Fruit fly (Drosophila melanogaster): ENCODE measurements around the gene CG6048.

Gene CG6048

DNA sequence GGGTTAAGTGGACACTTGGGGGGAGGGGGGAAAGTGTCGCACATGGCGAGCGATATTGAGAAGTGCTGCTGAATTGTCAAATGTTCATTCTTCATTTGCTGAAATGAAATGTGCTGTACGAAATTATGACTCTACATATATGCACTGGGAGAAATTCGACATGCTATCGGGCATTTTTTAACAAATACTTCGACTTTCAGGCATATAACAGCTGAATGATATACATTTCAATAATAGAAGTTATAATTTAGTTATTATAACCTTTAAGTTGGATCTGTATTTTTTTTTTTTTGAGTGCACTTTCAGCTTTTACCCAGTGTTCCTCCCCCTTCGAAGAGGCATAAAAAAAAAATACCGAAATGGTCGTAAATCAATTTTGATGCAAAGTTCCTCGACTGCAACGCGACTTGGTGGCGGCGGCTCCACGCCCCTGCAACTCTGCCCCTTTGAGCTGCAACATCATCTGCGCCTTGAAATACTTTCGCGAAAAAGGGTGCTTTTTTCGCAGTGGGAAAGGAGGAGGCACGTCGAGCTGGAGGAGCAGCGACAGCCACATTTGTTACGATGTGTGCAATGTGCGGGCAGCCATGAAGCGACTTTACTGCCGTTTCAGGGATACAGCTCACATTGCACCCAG, 21.1 kb downstream of the CG6048 start:
- TF ChIP-seq usp (GFP tag; optimal IDR thresholded peaks at IDR 0.05) (no peak), rgr (GFP tag; optimal IDR thresholded peaks at IDR 0.05) (peak; percentile 59), fru (GFP tag; optimal IDR thresholded peaks at IDR 0.05) (peak; percentile 26), Vsx2 (GFP tag; optimal IDR thresholded peaks at IDR 0.05; ENCODE audit: partially characterized antibody) (no peak), HLH106 (tag; optimal IDR thresholded peaks at IDR 0.05) (peak; percentile 66), CG32264 (GFP tag; optimal IDR thresholded peaks at IDR 0.05) (no peak), psq (GFP tag; optimal IDR thresholded peaks at IDR 0.05) (peak; percentile 40), CG9705 (GFP tag; optimal IDR thresholded peaks at IDR 0.05) (peak; percentile 47), CrebA (GFP tag; optimal IDR thresholded peaks at IDR 0.05; ENCODE audit: borderline replicate concordance) (no peak), Dif (GFP tag; optimal IDR thresholded peaks at IDR 0.05; ENCODE audit: partially characterized antibody) (no peak), OdsH (GFP tag; optimal IDR thresholded peaks at IDR 0.05) (peak; percentile 48), Rel (GFP tag; optimal IDR thresholded peaks at IDR 0.05) (no peak), Rel (tag; optimal IDR thresholded peaks at IDR 0.05) (peak; percentile 7), h (GFP tag; optimal IDR thresholded peaks at IDR 0.05) (peak; percentile 72), dmrt93B (GFP tag; optimal IDR thresholded peaks at IDR 0.05) (peak; percentile 48), br (GFP tag; optimal IDR thresholded peaks at IDR 0.05) (peak; percentile 49), sage (GFP tag; optimal IDR thresholded peaks at IDR 0.05) (peak; percentile 62), ey (GFP tag; optimal IDR thresholded peaks at IDR 0.05) (no peak), Hnf4 (GFP tag; optimal IDR thresholded peaks at IDR 0.05) (peak; percentile 50), foxo (GFP tag; optimal IDR thresholded peaks at IDR 0.05) (peak in 1 of 2 experiments; percentile 45), Sp1 (GFP tag; optimal IDR thresholded peaks at IDR 0.05) (peak; percentile 64)

DNA sequence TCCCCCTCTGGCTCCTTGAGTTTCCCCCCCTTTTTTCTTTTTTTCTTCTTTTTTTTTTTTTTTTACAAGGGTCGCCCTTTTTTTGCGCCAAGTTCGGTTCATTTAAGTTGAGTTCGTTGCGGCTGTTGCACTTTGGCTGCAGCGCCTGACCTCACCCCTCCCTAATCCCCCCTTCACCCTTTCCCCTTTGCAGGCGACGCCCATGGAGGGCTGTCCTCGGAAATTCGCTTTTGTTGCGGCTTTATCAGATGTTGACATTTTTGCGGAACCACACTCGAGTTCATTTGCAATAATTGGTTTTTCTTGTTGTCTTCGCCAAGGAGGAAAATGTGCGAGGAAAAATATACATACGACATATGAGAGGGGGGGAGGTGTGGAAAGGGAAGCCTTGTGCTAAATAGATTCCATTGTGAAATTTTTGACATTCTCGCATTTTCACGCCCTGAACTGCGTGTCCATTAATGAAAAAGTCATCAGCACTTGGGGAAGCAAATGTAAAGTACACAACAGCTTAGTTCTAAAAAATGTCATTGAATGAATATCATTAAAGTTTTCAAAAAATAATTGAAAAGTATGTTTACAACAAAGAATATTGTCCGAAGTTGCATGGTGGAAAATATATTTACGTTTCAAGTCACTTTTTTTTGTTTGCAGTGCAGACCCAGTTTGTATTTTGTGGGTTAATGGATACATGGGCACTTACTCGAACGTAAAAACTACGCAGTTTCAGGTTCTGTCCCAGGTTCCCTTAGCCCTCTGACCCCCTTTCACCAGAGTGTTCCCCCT, 22.2 kb downstream of the CG6048 start:
- TF ChIP-seq CG32264 (GFP tag; optimal IDR thresholded peaks at IDR 0.05) (no peak), HLH106 (tag; optimal IDR thresholded peaks at IDR 0.05) (no peak), CrebA (GFP tag; optimal IDR thresholded peaks at IDR 0.05; ENCODE audit: borderline replicate concordance) (no peak), Dif (GFP tag; optimal IDR thresholded peaks at IDR 0.05; ENCODE audit: partially characterized antibody) (no peak), Hr78 (GFP tag; optimal IDR thresholded peaks at IDR 0.05) (no peak), Rel (GFP tag; optimal IDR thresholded peaks at IDR 0.05) (no peak), Rel (tag; optimal IDR thresholded peaks at IDR 0.05) (no peak), ey (GFP tag; optimal IDR thresholded peaks at IDR 0.05) (no peak), br (GFP tag; optimal IDR thresholded peaks at IDR 0.05) (no peak), jim (GFP tag; optimal IDR thresholded peaks at IDR 0.05) (no peak), Hr83 (GFP tag; optimal IDR thresholded peaks at IDR 0.05; ENCODE audit: poor library complexity, severe bottlenecking) (no peak), GATAd (GFP tag; optimal IDR thresholded peaks at IDR 0.05) (no peak), woc (GFP tag; optimal IDR thresholded peaks at IDR 0.05) (no peak), Myc (optimal IDR thresholded peaks at IDR 0.05) (no peak), Jra (GFP tag; optimal IDR thresholded peaks at IDR 0.05) (no peak), foxo (GFP tag; optimal IDR thresholded peaks at IDR 0.05) (no peak), Abd-B (GFP tag; optimal IDR thresholded peaks at IDR 0.05) (no peak)

DNA sequence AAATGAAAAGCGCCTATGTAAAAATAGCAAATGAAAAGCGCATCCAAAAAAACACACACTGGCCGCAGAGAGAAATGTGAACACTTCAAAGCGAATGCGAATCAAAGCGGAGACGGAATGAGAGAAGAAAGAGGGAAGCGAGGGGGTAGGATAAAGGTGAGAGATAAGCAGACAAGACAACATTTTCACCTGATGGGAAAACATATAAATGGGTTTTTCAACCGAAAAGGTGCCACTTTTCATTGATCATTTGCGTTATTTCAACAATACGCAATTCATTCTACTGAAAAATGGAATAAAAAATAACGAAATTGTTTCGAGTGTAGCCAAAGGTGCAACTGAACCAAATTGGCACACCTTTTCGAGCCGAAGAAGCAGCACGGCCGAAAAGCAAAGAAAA, 24.7 kb downstream of the CG6048 start:
- TF ChIP-seq Hnf4 (GFP tag; optimal IDR thresholded peaks at IDR 0.05) (no peak), Rel (GFP tag; optimal IDR thresholded peaks at IDR 0.05) (no peak), Rel (tag; optimal IDR thresholded peaks at IDR 0.05) (no peak), fru (GFP tag; optimal IDR thresholded peaks at IDR 0.05) (no peak), foxo (GFP tag; optimal IDR thresholded peaks at IDR 0.05) (no peak)

DNA sequence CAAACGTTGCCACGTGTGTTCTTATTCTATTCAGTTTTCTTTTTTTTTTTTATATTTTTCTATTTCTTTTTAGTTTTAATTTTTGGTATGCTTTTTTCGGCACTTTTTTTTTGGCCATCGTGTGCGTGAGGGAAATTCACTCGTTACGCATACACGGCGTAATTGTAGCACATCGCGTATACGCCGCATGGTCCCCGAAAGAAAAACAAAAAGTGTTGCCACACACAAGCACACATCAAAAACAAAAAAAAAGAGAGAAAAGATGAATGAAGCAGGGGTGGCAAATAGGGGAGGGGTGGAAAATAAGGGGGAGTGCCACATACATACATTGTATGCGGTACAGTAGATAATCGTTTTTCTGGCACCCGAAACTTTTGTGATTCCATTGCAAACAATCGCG, 25.4 kb downstream of the CG6048 start:
- TF ChIP-seq fru (GFP tag; optimal IDR thresholded peaks at IDR 0.05), result no peak
- TF ChIP-seq sv (GFP tag; optimal IDR thresholded peaks at IDR 0.05), result no peak
- no peak for TF ChIP-seq HLH106 (tag; optimal IDR thresholded peaks at IDR 0.05)
- TF ChIP-seq ey (GFP tag; optimal IDR thresholded peaks at IDR 0.05), result no peak
- no peak for TF ChIP-seq Rel (GFP tag; optimal IDR thresholded peaks at IDR 0.05)
- no peak for TF ChIP-seq Rel (tag; optimal IDR thresholded peaks at IDR 0.05)
- TF ChIP-seq jim (GFP tag; optimal IDR thresholded peaks at IDR 0.05), result no peak
- TF ChIP-seq br (GFP tag; optimal IDR thresholded peaks at IDR 0.05), result no peak
- TF ChIP-seq Hr83 (GFP tag; optimal IDR thresholded peaks at IDR 0.05; ENCODE audit: poor library complexity, severe bottlenecking), result no peak
- no peak for TF ChIP-seq sage (GFP tag; optimal IDR thresholded peaks at IDR 0.05)
- no peak for TF ChIP-seq Sp1 (GFP tag; optimal IDR thresholded peaks at IDR 0.05)
- no peak for TF ChIP-seq CrebA (GFP tag; optimal IDR thresholded peaks at IDR 0.05; ENCODE audit: borderline replicate concordance)
- TF ChIP-seq lola (GFP tag; optimal IDR thresholded peaks at IDR 0.05), result no peak
- TF ChIP-seq pan (optimal IDR thresholded peaks at IDR 0.05), result no peak
- no peak for TF ChIP-seq dl (GFP tag; optimal IDR thresholded peaks at IDR 0.05; ENCODE audit: insufficient read depth in 1 of 2, partially characterized antibody in 2 of 2)
- TF ChIP-seq CG9705 (GFP tag; optimal IDR thresholded peaks at IDR 0.05), result no peak
- TF ChIP-seq Vsx2 (GFP tag; optimal IDR thresholded peaks at IDR 0.05; ENCODE audit: partially characterized antibody), result no peak

Data from whole organism, wandering third instar larva.